Worm (Caenorhabditis elegans): ENCODE measurements around the gene F53H1.4.

- TF ChIP-seq rec-8 (tag; optimal IDR thresholded peaks at IDR 0.05): no peak
- TF ChIP-seq nfya-2 (GFP tag; IDR thresholded peaks at IDR 0.05): no peak
- TF ChIP-seq F55B11.4 (tag; optimal IDR thresholded peaks at IDR 0.05; ENCODE audit: borderline replicate concordance, insufficient read depth): no peak
- TF ChIP-seq ztf-18 (tag; optimal IDR thresholded peaks at IDR 0.05): no peak
- no peak for TF ChIP-seq hmg-1.2 (GFP tag; IDR thresholded peaks at IDR 0.05)
- no peak for TF ChIP-seq ZK185.1 (tag; optimal IDR thresholded peaks at IDR 0.05; ENCODE audit: poor library complexity, severe bottlenecking)
- TF ChIP-seq dpl-1 (GFP tag; optimal IDR thresholded peaks at IDR 0.05): no peak
- TF ChIP-seq nfyb-1 (GFP tag; IDR thresholded peaks at IDR 0.05): no peak
- TF ChIP-seq snpc-3.4 (tag; optimal IDR thresholded peaks at IDR 0.05): no peak
- no peak for TF ChIP-seq mcd-1 (GFP tag; IDR thresholded peaks at IDR 0.05)
- no peak for TF ChIP-seq F33H1.4 (GFP tag; IDR thresholded peaks at IDR 0.05)
- TF ChIP-seq lin-26 (GFP tag; IDR thresholded peaks at IDR 0.05): no peak
Observed at ce11 chrIV:1289327-1289726, 20.6 kb upstream of the F53H1.4 start, which contains the start of gene plst-1.

Measured in whole organism, young adult.